Worm (Caenorhabditis elegans) whole organism, early embryonic: ENCODE results near the gene K08B5.1.

Experiments
- B0310.2 ChIP-seq: sonication (generic microtip); optimal IDR thresholded peaks from 2 replicates; lab custom pipeline; 2016; ENCODE audit warnings: mild to moderate bottlenecking, missing genetic modification characterization, missing compliant biosample characterization
- aly-1 ChIP-seq: sonication (generic microtip); optimal IDR thresholded peaks from 2 replicates; lab custom pipeline; 2016; ENCODE audit warnings: missing genetic modification characterization, missing compliant biosample characterization
- ama-1 ChIP-seq: fragments of 150-350 bp; optimal IDR thresholded peaks from 2 replicates; lab custom pipeline; 2014
- ceh-13 ChIP-seq: fragments of 200-800 bp; sonication (Bioruptor generic); optimal IDR thresholded peaks from 2 replicates; lab custom pipeline; 2018; ENCODE audit warnings: mild to moderate bottlenecking, missing genetic modification characterization, missing compliant biosample characterization
- ceh-36 ChIP-seq: sonication (generic microtip); optimal IDR thresholded peaks from 2 replicates; lab custom pipeline; 2016; ENCODE audit warnings: missing genetic modification characterization, inconsistent platforms, missing compliant biosample characterization
- ets-7 ChIP-seq: sonication (generic microtip); optimal IDR thresholded peaks from 2 replicates; lab custom pipeline; 2016; ENCODE audit warnings: missing genotype, missing genetic modification characterization, missing compliant biosample characterization
- flt-1 ChIP-seq: fragments of 200-800 bp; sonication (Bioruptor generic); IDR thresholded peaks from 2 replicates; pipeline ENCODE4 v1.3.6; 2022; ENCODE audit warnings: missing genetic modification characterization, missing compliant biosample characterization
- hmbx-1 ChIP-seq: sonication (generic microtip); optimal IDR thresholded peaks from 2 replicates; lab custom pipeline; 2016; ENCODE audit warnings: mild to moderate bottlenecking, missing genetic modification characterization, missing compliant biosample characterization
- hmg-4 ChIP-seq: fragments of 200-800 bp; sonication (Bioruptor generic); optimal IDR thresholded peaks from 2 replicates; lab custom pipeline; 2018; ENCODE audit warnings: mild to moderate bottlenecking, missing genetic modification characterization, missing compliant biosample characterization
- pes-1 ChIP-seq: fragments of 200-800 bp; sonication (Bioruptor generic); IDR thresholded peaks from 2 replicates; pipeline ENCODE4 v1.3.6; 2022; ENCODE audit warnings: missing genetic modification reagents, missing genetic modification characterization, missing compliant biosample characterization
- scrt-1 ChIP-seq: fragments of 200-800 bp; sonication (Bioruptor generic); IDR thresholded peaks from 2 replicates; pipeline ENCODE4 v1.3.6; 2022; ENCODE audit warnings: missing genetic modification characterization, missing compliant biosample characterization
- sea-1 ChIP-seq: fragments of 200-800 bp; sonication (Bioruptor generic); conservative IDR thresholded peaks from 2 replicates; pipeline ENCODE4 v1.3.6; 2022; ENCODE audit warnings: missing genetic modification characterization, missing compliant biosample characterization
- tbx-37 ChIP-seq: fragments of 200-800 bp; sonication (Bioruptor generic); conservative IDR thresholded peaks from 2 replicates; pipeline ENCODE4 v1.3.6; 2022; ENCODE audit warnings: missing genetic modification reagents, missing genetic modification characterization, missing compliant biosample characterization

- TF ChIP-seq aly-1 (tag; lab: Kevin White, UChicago) (no peak), ceh-13 (no peak), tbx-37 (no peak), scrt-1 (GFP tag; lab: Robert Waterston, UW) (no peak), pes-1 (GFP tag; lab: Robert Waterston, UW) (no peak), flt-1 (GFP tag; lab: Robert Waterston, UW) (no peak), hmg-4 (GFP tag; lab: Kevin White, UChicago) (no peak), sea-1 (GFP tag; lab: Robert Waterston, UW) (no peak), ama-1 (lab: Kevin White, UChicago) (no peak), B0310.2 (no peak), ets-7 (tag; lab: Kevin White, UChicago) (no peak), hmbx-1 (tag; lab: Kevin White, UChicago) (no peak), ceh-36 (tag; lab: Kevin White, UChicago) (no peak)
These were observed 36.7 kb downstream of the K08B5.1 start, which contains the start of gene cdh-9 for ce11 chrX:16594931-16595330.
